Worm (Caenorhabditis elegans) whole organism, mixed stage, embryonic: ENCODE results near the gene nep-24.

ENCODE experiments used
- M03D4.4 ChIP-seq: sonication (generic microtip); optimal IDR thresholded peaks from 2 replicates; lab custom pipeline; 2017; ENCODE audit warnings: mild to moderate bottlenecking, missing genetic modification characterization, missing compliant biosample characterization
- bed-3 ChIP-seq: fragments of 200-800 bp; sonication (Bioruptor generic); optimal IDR thresholded peaks from 3 replicates; lab custom pipeline; 2018; ENCODE audit warnings: mild to moderate bottlenecking, missing genetic modification characterization, moderate library complexity, missing compliant biosample characterization
- blmp-1 ChIP-seq: fragments of 150-350 bp; optimal IDR thresholded peaks from 2 replicates; lab custom pipeline; 2014; ENCODE audit warnings: missing biosample characterization, missing genetic modification characterization
- ceh-39 ChIP-seq: fragments of 150-350 bp; optimal IDR thresholded peaks from 2 replicates; lab custom pipeline; 2014; ENCODE audit warnings: missing biosample characterization, missing genetic modification characterization
- ceh-43 ChIP-seq: fragments of 200-800 bp; sonication (Bioruptor generic); optimal IDR thresholded peaks from 2 replicates; lab custom pipeline; 2018; ENCODE audit warnings: mild to moderate bottlenecking, missing genetic modification characterization, moderate library complexity, missing compliant biosample characterization
- ces-1 ChIP-seq: fragments of 150-350 bp; optimal IDR thresholded peaks from 2 replicates; lab custom pipeline; 2014; ENCODE audit warnings: missing biosample characterization, missing genetic modification reagents, missing genetic modification characterization
- cnd-1 ChIP-seq: fragments of 200-800 bp; sonication (Bioruptor generic); optimal IDR thresholded peaks from 2 replicates; lab custom pipeline; 2018; ENCODE audit warnings: mild to moderate bottlenecking, missing genetic modification characterization, missing compliant biosample characterization
- elt-1 ChIP-seq: sonication (generic microtip); optimal IDR thresholded peaks from 2 replicates; lab custom pipeline; 2017; ENCODE audit warnings: missing genetic modification characterization, mild to moderate bottlenecking, missing compliant biosample characterization, antibody characterized with exemption, moderate library complexity, borderline replicate concordance; ENCODE audit not compliant: insufficient read depth
- flh-1 ChIP-seq: fragments of 200-800 bp; sonication (Bioruptor generic); optimal IDR thresholded peaks from 2 replicates; lab custom pipeline; 2018; ENCODE audit warnings: mild to moderate bottlenecking, missing genetic modification characterization, moderate library complexity, missing compliant biosample characterization
- ham-2 ChIP-seq: fragments of 200-800 bp; sonication (Bioruptor generic); optimal IDR thresholded peaks from 2 replicates; lab custom pipeline; 2018; ENCODE audit warnings: mild to moderate bottlenecking, missing genetic modification characterization, missing compliant biosample characterization
- hlh-1 ChIP-seq: fragments of 150-350 bp; optimal IDR thresholded peaks from 2 replicates; lab custom pipeline; 2014; ENCODE audit warnings: missing biosample characterization, missing genetic modification reagents, missing genetic modification characterization
- lin-13 ChIP-seq: fragments of 150-350 bp; optimal IDR thresholded peaks from 2 replicates; lab custom pipeline; 2014; ENCODE audit warnings: missing biosample characterization, missing genetic modification characterization
- lin-32 ChIP-seq: fragments of 200-800 bp; sonication (Bioruptor generic); optimal IDR thresholded peaks from 2 replicates; lab custom pipeline; 2018; ENCODE audit warnings: mild to moderate bottlenecking, missing genetic modification characterization, missing compliant biosample characterization
- mab-5 ChIP-seq: fragments of 150-350 bp; optimal IDR thresholded peaks from 2 replicates; lab custom pipeline; 2014; ENCODE audit warnings: missing biosample characterization, missing genetic modification characterization
- mls-2 ChIP-seq: sonication (generic microtip); optimal IDR thresholded peaks from 2 replicates; lab custom pipeline; 2016; ENCODE audit warnings: mild to moderate bottlenecking, missing genetic modification characterization, moderate library complexity, missing compliant biosample characterization
- nhr-12 ChIP-seq: fragments of 150-350 bp; optimal IDR thresholded peaks from 2 replicates; lab custom pipeline; 2014; ENCODE audit warnings: missing biosample characterization, missing genetic modification characterization
- nhr-237 ChIP-seq: fragments of 150-350 bp; optimal IDR thresholded peaks from 2 replicates; lab custom pipeline; 2014; ENCODE audit warnings: missing biosample characterization, missing genetic modification characterization
- nhr-28 ChIP-seq: fragments of 150-350 bp; optimal IDR thresholded peaks from 2 replicates; lab custom pipeline; 2014; ENCODE audit warnings: missing biosample characterization, missing genetic modification characterization
- pha-4 ChIP-seq: fragments of 150-350 bp; optimal IDR thresholded peaks from 2 replicates; lab custom pipeline; 2018; ENCODE audit warnings: missing biosample characterization, missing genetic modification reagents, missing genetic modification characterization
- sem-2 ChIP-seq: fragments of 200-800 bp; sonication (Bioruptor generic); optimal IDR thresholded peaks from 2 replicates; lab custom pipeline; 2018; ENCODE audit warnings: mild to moderate bottlenecking, missing genetic modification characterization, missing compliant biosample characterization
- sptf-1 ChIP-seq: sonication (generic microtip); optimal IDR thresholded peaks from 2 replicates; lab custom pipeline; 2017; ENCODE audit warnings: mild to moderate bottlenecking, missing genetic modification characterization, moderate library complexity, missing compliant biosample characterization
- tbx-8 ChIP-seq: fragments of 200-800 bp; sonication (Bioruptor generic); optimal IDR thresholded peaks from 2 replicates; lab custom pipeline; 2018; ENCODE audit warnings: mild to moderate bottlenecking, missing genetic modification characterization, moderate library complexity, missing compliant biosample characterization
- unc-120 ChIP-seq: sonication (generic microtip); optimal IDR thresholded peaks from 2 replicates; lab custom pipeline; 2017; ENCODE audit warnings: missing genetic modification characterization, missing compliant biosample characterization; ENCODE audit not compliant: poor library complexity, severe bottlenecking
- unc-39 ChIP-seq: fragments of 150-350 bp; optimal IDR thresholded peaks from 2 replicates; lab custom pipeline; 2014; ENCODE audit warnings: missing biosample characterization, missing genetic modification characterization
- unc-62 ChIP-seq: fragments of 150-350 bp; optimal IDR thresholded peaks from 2 replicates; lab custom pipeline; 2014; ENCODE audit warnings: missing biosample characterization, missing genetic modification reagents, missing genetic modification characterization
- zip-8 ChIP-seq: fragments of 150-350 bp; optimal IDR thresholded peaks from 2 replicates; lab custom pipeline; 2014; ENCODE audit warnings: missing biosample characterization, missing genetic modification characterization
- ztf-11 ChIP-seq: fragments of 150-350 bp; optimal IDR thresholded peaks from 2 replicates; lab custom pipeline; 2014; ENCODE audit warnings: missing biosample characterization, missing genetic modification characterization

Gene nep-24

ce11 chrIV:16946746-16947145 is 22.6 kb downstream of the nep-24 start, which contains the start of the genes Y116A8C.9 and arf-6 (continued):
- TF ChIP-seq unc-62 (GFP tag; lab: Kevin White, UChicago), result no peak
- TF ChIP-seq unc-120 (tag; lab: Kevin White, UChicago), result peak; percentile 38
- no peak for TF ChIP-seq sem-2
- TF ChIP-seq lin-13 (tag; lab: Kevin White, UChicago), result peak; percentile 53
- TF ChIP-seq nhr-12 (tag; lab: Kevin White, UChicago), result no peak
- TF ChIP-seq elt-1, result no peak

ce11 chrIV:16949767-16950166 is 25.6 kb downstream of the nep-24 start, which contains the start of gene rad-54.B:
TSS of gene rad-54.B (plus strand) at chrIV:16950067.
- TF ChIP-seq flh-1 (GFP tag; lab: Kevin White, UChicago), result no peak
- TF ChIP-seq ham-2 (GFP tag; lab: Kevin White, UChicago), result no peak
- no peak for TF ChIP-seq mls-2 (tag; lab: Kevin White, UChicago)
- TF ChIP-seq, all 35 proteins: peak for 0

- TF ChIP-seq ceh-39 (no peak), M03D4.4 (tag; lab: Kevin White, UChicago) (no peak), tbx-8 (GFP tag; lab: Kevin White, UChicago) (no peak), sem-2 (no peak), lin-32 (no peak), unc-62 (GFP tag; lab: Kevin White, UChicago) (no peak), ceh-43 (GFP tag; lab: Kevin White, UChicago) (no peak), ztf-11 (no peak), pha-4 (tag; lab: Kevin White, UChicago) (no peak), lin-13 (tag; lab: Kevin White, UChicago) (no peak), sptf-1 (tag; lab: Kevin White, UChicago) (no peak), nhr-12 (tag; lab: Kevin White, UChicago) (no peak), hlh-1 (no peak), flh-1 (GFP tag; lab: Kevin White, UChicago) (no peak), unc-120 (tag; lab: Kevin White, UChicago) (no peak)
Observed at ce11 chrIV:16952389-16952788, 28.2 kb downstream of the nep-24 start.

ce11 chrIV:16962445-16962844 is 38.3 kb downstream of the nep-24 start:
- no peak for TF ChIP-seq pha-4 (tag; lab: Kevin White, UChicago)
- TF ChIP-seq bed-3 (GFP tag; lab: Kevin White, UChicago), result no peak
- TF ChIP-seq zip-8 (tag; lab: Kevin White, UChicago), result no peak
- no peak for TF ChIP-seq ces-1 (GFP tag; lab: Kevin White, UChicago)
- no peak for TF ChIP-seq ceh-43 (GFP tag; lab: Kevin White, UChicago)
- TF ChIP-seq ztf-11, result no peak
- no peak for TF ChIP-seq blmp-1
- no peak for TF ChIP-seq mls-2 (tag; lab: Kevin White, UChicago)
- TF ChIP-seq unc-62 (GFP tag; lab: Kevin White, UChicago), result no peak

ce11 chrIV:16970390-16970789 is 46.2 kb downstream of the nep-24 start, which contains the start of gene rom-3:
TSS of gene rom-3 (minus strand) at chrIV:16970490.
- TF ChIP-seq cnd-1 (tag; lab: Kevin White, UChicago) (no peak), unc-39 (tag; lab: Kevin White, UChicago) (no peak), ztf-11 (no peak), lin-32 (no peak), nhr-28 (tag; lab: Kevin White, UChicago) (no peak), ham-2 (GFP tag; lab: Kevin White, UChicago) (no peak), M03D4.4 (tag; lab: Kevin White, UChicago) (no peak), nhr-237 (tag; lab: Kevin White, UChicago) (no peak), mab-5 (no peak)
